Worm (Caenorhabditis elegans): Measurements from ENCODE around the gene col-161.

col-161 gene

DNA sequence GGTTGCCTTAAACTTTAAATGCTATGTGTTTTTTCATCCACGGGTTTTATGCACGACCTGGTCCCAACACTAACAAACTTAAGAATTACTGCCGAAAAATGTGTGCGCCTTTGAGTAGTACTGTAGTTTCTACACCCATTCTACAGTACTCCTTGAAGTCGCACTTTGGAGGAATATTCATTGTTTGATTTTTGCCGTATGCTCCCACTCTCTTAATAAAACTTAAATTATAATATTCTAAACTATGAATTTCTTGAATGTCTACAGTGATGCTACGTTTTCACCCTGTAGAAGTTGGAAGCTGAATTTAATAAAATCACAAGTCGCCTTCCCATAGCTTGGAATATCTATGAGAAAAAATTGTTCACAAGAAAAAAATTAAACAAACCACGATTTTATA, 8.0 kb downstream of the col-161 start:
- TF ChIP-seq W03F9.2 (tag; optimal IDR thresholded peaks at IDR 0.05) (no peak), dao-5 (tag; optimal IDR thresholded peaks at IDR 0.05) (no peak), him-1 (tag; optimal IDR thresholded peaks at IDR 0.05) (no peak)

DNA sequence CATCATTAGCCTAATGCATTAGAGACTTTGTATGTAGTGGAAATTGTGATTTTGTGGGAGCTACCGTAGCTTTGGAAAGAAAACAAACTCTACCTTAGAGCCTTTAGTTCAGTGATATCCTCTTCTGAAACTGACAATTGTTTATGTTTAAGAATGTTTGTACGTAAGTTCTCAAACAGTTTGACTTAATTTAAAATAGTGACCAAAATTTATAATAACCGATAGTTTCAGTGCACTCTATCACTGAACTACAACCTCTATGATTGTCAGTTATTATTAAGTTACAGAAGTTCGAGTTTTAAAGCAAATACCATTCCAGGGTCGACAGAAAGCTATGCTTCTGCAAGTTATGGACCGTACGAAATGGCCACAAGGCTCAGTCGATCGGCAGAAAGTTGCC, 9.2 kb downstream of the col-161 start, which contains the start of gene C50B6.1:
Gene C50B6.1, plus strand, starts transcription at position 301 of the 400 bp plus-strand sequence.
- TF ChIP-seq W03F9.2 (tag; optimal IDR thresholded peaks at IDR 0.05) (no peak), him-1 (tag; optimal IDR thresholded peaks at IDR 0.05) (no peak), dao-5 (tag; optimal IDR thresholded peaks at IDR 0.05) (no peak)

DNA sequence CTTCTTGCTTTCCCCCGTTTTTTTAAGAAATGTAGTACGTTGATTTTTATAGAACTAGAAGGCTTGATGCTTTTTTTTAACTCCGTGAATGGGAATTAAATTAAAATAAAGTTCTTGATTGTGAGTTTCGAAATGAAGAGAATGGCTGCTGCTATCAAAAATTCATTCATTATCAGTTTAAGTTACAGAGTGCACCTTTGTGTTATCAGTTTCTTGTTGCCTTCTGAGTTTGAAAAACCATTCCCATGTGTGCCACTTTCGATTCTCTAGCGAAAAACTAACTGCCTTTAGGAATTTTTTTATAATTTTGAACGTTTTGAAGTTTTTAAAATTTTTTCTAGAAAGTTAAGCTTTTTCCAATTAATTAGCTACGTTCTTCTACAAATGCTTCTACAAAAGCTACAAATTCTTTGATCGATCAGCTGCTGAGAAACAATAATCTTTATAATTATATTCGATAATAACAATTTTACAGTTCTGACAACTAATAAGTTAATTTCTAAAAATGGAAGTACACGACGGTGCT, 13.1 kb downstream of the col-161 start, which contains the start of gene C26E1.2:
Gene C26E1.2, plus strand, starts transcription at position 476 of the 526 bp plus-strand sequence.
- TF ChIP-seq W03F9.2 (tag; optimal IDR thresholded peaks at IDR 0.05), result no peak
- TF ChIP-seq him-1 (tag; optimal IDR thresholded peaks at IDR 0.05), result no peak
- no peak for TF ChIP-seq dao-5 (tag; optimal IDR thresholded peaks at IDR 0.05)

DNA sequence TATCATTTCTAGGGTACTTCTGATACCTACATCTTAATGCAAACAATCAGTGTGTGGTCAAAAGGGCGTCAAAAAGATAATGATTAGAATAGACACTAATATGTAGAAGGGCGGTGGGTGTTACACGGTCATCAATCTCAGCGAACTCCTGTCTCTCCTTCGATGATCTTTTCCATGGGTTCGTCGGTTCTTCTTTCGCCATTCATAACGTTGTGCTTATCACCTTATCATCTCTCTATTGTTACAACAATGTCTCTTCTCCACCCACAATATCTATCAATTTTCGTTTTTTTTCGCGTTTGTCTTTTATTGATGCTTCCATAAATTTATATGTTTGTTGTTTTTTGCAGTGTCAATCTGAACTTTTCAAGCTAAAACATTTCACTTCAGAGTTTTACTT, 16.4 kb downstream of the col-161 start, which contains the start of gene ceh-79:
Gene ceh-79, plus strand, starts transcription at position 391 of the 400 bp plus-strand sequence.
- no peak for TF ChIP-seq him-1 (tag; optimal IDR thresholded peaks at IDR 0.05)

DNA sequence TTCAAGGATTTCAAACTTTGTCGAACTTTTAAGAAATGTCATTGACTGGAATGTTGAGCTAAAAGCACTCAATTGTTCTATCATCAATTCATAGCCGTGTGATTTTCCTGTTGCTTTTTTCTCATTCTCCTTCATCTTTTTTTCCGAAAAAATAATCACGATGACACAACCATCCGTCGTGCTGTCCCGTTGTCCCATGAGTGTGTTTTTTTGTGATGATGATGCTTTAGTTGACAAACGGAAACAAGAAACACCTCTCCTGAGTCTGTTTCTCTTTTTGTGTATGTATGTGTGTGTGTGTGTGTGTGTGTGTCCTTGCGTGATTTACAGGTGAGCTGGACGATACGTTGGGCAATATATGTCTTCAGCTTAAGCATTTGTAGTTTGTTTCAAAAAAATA, 17.3 kb downstream of the col-161 start:
- no peak for TF ChIP-seq dao-5 (tag; optimal IDR thresholded peaks at IDR 0.05)
- TF ChIP-seq him-1 (tag; optimal IDR thresholded peaks at IDR 0.05), result no peak
- TF ChIP-seq W03F9.2 (tag; optimal IDR thresholded peaks at IDR 0.05), result no peak

DNA sequence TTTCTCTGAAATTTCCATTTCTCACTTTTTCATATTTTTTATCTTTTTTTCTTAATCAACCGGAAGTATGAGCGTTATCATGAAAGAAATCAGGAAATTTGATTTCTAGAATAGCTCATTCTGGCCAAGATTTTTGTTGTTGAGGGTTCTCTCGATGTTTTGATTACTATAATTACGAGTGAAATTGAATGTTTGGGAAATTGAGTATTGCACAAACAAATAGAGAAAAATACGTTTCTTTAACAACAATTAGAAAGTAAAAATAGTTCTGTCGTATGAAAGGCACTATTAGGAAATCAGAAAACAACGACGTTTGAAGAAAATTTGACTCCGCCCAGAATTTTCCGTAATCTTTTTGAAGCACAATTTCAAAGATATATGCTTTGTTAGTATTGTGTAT, 18.4 kb downstream of the col-161 start:
- TF ChIP-seq him-1 (tag; optimal IDR thresholded peaks at IDR 0.05), result no peak

DNA sequence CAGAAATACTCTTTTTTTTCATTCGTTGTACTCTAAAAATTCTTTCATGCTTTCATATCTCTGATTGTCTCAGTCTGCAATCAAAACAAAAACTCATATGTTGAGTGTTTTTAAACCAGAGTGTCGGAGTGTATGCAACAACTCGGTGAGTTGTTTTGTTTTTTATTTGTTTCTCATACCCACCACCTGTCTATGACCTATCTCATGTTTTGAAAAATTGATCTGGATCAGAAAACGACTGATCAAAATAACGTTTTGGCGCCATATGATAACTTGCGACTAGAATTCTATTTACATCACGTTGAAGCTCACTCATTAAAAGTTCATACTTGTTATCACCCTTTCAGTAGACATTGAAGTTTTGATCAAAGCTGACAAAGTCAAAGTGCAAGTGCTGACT, 19.1 kb downstream of the col-161 start:
- TF ChIP-seq W03F9.2 (tag; optimal IDR thresholded peaks at IDR 0.05), result no peak

DNA sequence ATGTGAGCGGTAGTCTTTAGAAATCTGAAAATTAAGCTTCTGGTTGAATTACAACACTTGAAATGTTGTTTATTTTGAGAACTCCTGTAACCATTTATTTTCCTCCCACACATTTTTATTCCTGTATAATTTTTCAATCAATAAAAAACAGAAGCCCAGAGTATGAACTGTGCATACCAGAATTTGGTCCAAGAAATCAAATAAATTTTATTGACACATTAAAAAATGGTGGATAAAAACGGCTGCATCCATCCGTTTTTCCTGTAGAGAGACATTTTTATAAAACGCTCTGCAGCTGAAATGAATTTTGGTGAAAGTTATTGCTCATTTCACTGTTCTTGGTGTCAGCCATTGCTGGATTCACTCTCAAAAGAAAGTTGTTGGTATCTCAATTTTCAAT, 20.6 kb downstream of the col-161 start, which contains the start of gene C26E1.1:
Gene C26E1.1, plus strand, starts transcription at position 301 of the 400 bp plus-strand sequence.
- TF ChIP-seq dao-5 (tag; optimal IDR thresholded peaks at IDR 0.05), result no peak

DNA sequence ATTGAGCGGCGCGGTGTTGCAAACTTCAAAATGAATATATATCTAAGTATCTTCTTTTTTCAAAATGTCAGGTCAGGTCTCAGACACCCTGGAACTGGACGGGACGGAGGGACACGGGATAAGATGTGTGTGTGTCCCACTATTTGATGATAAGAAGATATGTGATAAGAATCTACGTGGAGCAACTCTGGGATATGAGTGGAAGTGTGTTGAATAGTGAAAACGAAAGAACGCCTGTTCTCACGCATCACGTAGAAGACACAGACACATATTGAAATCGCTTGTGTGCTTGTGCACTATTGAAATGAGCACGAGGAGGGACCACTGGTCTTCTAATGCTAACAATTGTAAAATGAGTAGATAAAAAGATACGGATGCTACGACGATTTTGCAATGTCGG, 22.0 kb downstream of the col-161 start, which contains the start of gene uig-1:
Gene uig-1, minus strand, starts transcription at position 120 of the 400 bp plus-strand sequence.
- TF ChIP-seq W03F9.2 (tag; optimal IDR thresholded peaks at IDR 0.05) (no peak), him-1 (tag; optimal IDR thresholded peaks at IDR 0.05) (no peak), dao-5 (tag; optimal IDR thresholded peaks at IDR 0.05) (no peak)

DNA sequence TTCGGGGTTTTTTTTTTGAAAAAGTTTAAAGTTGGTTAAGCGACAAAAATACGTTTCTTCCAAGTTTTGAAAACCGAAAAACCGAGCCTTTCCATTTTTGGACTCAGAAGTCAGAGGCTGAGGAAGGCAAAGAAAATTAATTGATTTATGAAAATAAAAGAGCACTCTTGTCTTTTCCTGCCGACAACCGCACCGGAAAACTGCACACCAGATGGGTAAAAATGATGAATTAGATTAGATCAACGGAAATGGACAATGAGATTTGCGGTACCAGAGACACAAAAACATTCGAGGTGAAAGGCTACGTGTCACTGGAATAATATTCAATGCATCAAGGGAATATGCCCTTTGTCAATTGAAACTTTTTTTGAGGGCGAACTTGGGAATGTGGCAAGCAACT, 23.3 kb downstream of the col-161 start:
- no peak for TF ChIP-seq W03F9.2 (tag; optimal IDR thresholded peaks at IDR 0.05)

DNA sequence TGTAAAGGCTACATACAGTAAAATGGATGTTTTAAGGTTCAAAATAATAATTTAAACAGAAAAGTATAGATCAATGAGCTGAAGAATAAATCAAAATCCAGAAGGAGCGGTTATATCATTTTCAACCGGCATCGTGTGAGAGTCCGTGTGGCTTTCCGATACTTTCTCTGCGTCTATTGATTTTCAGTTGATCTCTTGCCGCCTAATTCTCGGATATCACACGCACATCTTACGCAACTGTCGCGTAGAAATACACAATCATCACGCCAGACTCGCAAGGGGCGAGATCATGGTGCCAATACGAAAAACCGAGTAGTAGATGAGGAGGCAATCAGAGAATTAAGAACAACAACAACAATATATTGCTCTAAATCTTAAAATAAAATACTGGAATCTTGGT, 28.9 kb downstream of the col-161 start:
- TF ChIP-seq W03F9.2 (tag; optimal IDR thresholded peaks at IDR 0.05) (no peak), dao-5 (tag; optimal IDR thresholded peaks at IDR 0.05) (no peak), him-1 (tag; optimal IDR thresholded peaks at IDR 0.05) (no peak)

DNA sequence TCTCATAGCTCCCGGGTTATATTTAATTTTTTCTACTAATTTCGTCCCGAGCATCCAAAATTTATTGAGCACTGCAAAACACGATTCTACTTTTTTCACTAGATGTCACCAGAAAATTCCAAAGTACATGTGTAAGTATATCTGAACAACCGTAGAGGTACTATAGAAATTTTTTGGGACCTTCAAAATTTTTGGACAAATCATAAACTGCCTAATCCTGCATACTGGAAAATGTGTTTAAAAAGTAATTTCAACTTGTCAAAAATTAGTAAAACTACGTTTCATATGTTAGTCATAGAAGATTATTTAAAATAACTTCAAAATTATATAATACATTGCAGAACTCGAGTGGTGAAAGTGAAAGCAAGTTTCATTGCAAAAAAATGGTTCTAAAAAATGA, 31.3 kb downstream of the col-161 start:
- TF ChIP-seq W03F9.2 (tag; optimal IDR thresholded peaks at IDR 0.05) (no peak), him-1 (tag; optimal IDR thresholded peaks at IDR 0.05) (no peak), dao-5 (tag; optimal IDR thresholded peaks at IDR 0.05) (no peak)

DNA sequence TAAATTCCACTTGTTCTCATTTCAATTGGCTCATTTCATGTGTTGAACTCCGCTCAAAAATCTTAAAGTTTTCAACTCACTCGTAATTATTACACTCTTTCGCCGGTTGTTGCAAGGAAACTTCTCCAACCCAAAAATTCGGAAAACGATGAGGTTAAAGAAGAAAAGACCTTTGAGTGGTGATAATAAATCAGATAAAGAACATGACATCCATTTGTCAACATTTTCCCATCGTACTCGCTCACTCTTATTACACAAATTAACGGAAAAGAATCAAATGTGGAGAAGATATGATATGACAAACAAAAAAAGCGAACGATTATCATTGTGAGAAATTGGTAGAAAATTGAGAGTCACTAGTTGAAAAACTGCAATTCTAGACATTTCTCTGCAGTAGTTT, 32.5 kb downstream of the col-161 start:
- TF ChIP-seq dao-5 (tag; optimal IDR thresholded peaks at IDR 0.05), result no peak
- TF ChIP-seq him-1 (tag; optimal IDR thresholded peaks at IDR 0.05), result no peak
- no peak for TF ChIP-seq W03F9.2 (tag; optimal IDR thresholded peaks at IDR 0.05)

DNA sequence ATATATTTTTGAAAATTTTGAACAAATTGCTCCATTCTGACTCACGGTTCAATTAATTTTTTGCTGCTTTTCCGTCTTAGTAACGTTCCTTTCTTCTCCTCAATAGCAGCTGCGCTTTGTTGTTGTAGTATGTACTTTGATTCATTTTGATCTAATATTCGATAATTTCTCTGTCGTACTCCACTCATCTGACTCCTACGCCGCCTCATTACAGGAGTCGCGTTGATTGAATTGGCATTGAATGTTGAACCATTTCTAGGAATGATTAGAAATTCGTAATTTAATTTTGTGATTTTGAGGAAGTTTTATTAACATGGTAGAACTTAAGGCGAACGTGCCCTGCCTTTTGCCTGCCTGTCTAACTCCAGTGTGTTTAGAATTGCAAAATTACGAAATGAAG, 34.9 kb downstream of the col-161 start:
- no peak for TF ChIP-seq dao-5 (tag; optimal IDR thresholded peaks at IDR 0.05)
- no peak for TF ChIP-seq W03F9.2 (tag; optimal IDR thresholded peaks at IDR 0.05)
- TF ChIP-seq him-1 (tag; optimal IDR thresholded peaks at IDR 0.05), result no peak

DNA sequence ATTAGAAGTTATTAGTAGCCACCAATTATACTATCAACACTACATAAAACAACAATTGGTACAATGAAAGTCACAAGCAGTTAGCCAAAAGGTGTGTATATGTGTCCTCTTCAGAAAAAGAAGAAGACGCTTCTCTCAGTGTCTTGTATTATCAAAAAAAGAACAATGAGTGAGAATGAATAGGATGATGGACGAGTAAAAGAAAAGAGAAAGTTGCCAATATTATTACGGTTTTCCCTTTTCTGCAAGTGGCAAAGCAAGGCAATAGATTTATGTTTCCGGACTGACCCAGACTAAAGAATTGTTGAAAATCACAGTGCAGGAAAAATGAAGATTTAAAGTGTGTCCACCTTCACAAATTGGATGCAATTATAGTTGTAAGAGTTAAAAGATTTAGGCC, 37.4 kb downstream of the col-161 start:
- TF ChIP-seq dao-5 (tag; optimal IDR thresholded peaks at IDR 0.05), result no peak
- TF ChIP-seq W03F9.2 (tag; optimal IDR thresholded peaks at IDR 0.05), result no peak
- no peak for TF ChIP-seq him-1 (tag; optimal IDR thresholded peaks at IDR 0.05)

DNA sequence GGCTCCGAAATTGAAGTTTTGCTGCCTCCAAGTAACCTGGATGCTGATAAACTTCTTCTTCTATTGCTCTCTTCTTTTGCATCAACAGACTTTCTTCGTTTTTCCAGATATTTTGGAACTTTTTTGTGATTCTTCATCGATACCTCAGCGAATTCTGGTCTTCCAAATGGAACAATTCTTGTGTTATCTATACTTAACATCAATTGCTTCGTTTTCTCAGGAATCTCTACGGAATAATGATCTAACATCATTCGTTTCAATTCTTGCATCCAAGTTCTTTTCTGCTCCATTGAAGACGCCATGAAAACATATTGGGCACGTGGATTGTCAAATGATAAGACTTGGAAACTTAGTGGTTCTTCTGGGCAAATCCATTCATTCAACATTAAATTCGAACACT, 41.9 kb downstream of the col-161 start, which contains the start of gene F32F2.4:
Gene F32F2.4, plus strand, starts transcription at position 301 of the 400 bp plus-strand sequence.
- TF ChIP-seq W03F9.2 (tag; optimal IDR thresholded peaks at IDR 0.05) (no peak), him-1 (tag; optimal IDR thresholded peaks at IDR 0.05) (no peak), dao-5 (tag; optimal IDR thresholded peaks at IDR 0.05) (no peak)
